Fruit fly (Drosophila melanogaster) whole organism, embryonic: ENCODE measurements around the gene CG7912.

ENCODE experiments used
- ATbp ChIP-seq: fragments of 200-800 bp; sonication (Bioruptor generic); optimal IDR thresholded peaks from 2 replicates; lab custom pipeline; 2017; ENCODE audit warnings: missing biosample characterization, mild to moderate bottlenecking, missing genetic modification characterization, missing genetic modification reagents
- BtbVII ChIP-seq: fragments of 200-800 bp; sonication (Bioruptor generic); optimal IDR thresholded peaks from 3 replicates; lab custom pipeline; 2017; ENCODE audit warnings: missing biosample characterization, mild to moderate bottlenecking, missing genetic modification characterization
- CG10209 ChIP-seq: fragments of 200-800 bp; sonication (Bioruptor generic); optimal IDR thresholded peaks from 3 replicates; lab custom pipeline; 2017; ENCODE audit warnings: missing biosample characterization, mild to moderate bottlenecking, missing genetic modification characterization, missing genetic modification reagents
- CG10366 ChIP-seq: fragments of 200-800 bp; sonication (Bioruptor generic); IDR thresholded peaks from 2 replicates; pipeline ENCODE4 v1.3.6; 2022; ENCODE audit warnings: missing biosample characterization, missing genetic modification characterization
- CG10565 ChIP-seq: fragments of 200-800 bp; sonication (Bioruptor generic); optimal IDR thresholded peaks from 3 replicates; lab custom pipeline; 2016; ENCODE audit warnings: missing biosample characterization, mild to moderate bottlenecking, missing genetic modification characterization
- CG10979 ChIP-seq: fragments of 200-800 bp; sonication (Bioruptor generic); optimal IDR thresholded peaks from 2 replicates; lab custom pipeline; 2018; ENCODE audit warnings: missing biosample characterization, mild to moderate bottlenecking, missing genetic modification characterization, moderate library complexity
- CG11456 ChIP-seq: fragments of 200-800 bp; sonication (Bioruptor generic); IDR thresholded peaks from 3 replicates; pipeline ENCODE4 v1.3.6; 2022; ENCODE audit warnings: missing biosample characterization, missing genetic modification characterization
- CG14710 ChIP-seq: fragments of 200-800 bp; sonication (Bioruptor generic); optimal IDR thresholded peaks from 3 replicates; lab custom pipeline; 2019; ENCODE audit warnings: missing biosample characterization, mild to moderate bottlenecking, missing genetic modification characterization, moderate library complexity
- CG1602 ChIP-seq: fragments of 200-800 bp; sonication (Bioruptor generic); optimal IDR thresholded peaks from 3 replicates; lab custom pipeline; 2016; ENCODE audit warnings: missing biosample characterization, missing genetic modification characterization
- CG1647 ChIP-seq: fragments of 200-800 bp; sonication (Bioruptor generic); optimal IDR thresholded peaks from 3 replicates; lab custom pipeline; 2016; ENCODE audit warnings: missing biosample characterization, missing genetic modification characterization
- CG16813 ChIP-seq: fragments of 200-800 bp; sonication (Bioruptor generic); IDR thresholded peaks from 3 replicates; pipeline ENCODE4 v1.3.6; 2022; ENCODE audit warnings: missing biosample characterization, missing genetic modification characterization; ENCODE audit not compliant: partially characterized antibody
- CG17802 ChIP-seq: fragments of 200-800 bp; sonication (Bioruptor generic); optimal IDR thresholded peaks from 2 replicates; lab custom pipeline; 2018; ENCODE audit warnings: missing biosample characterization, mild to moderate bottlenecking, missing genetic modification characterization, moderate library complexity
- CG18011 ChIP-seq: fragments of 200-800 bp; sonication (Bioruptor generic); optimal IDR thresholded peaks from 2 replicates; lab custom pipeline; 2017; ENCODE audit warnings: missing biosample characterization, missing genetic modification characterization, mild to moderate bottlenecking, moderate library complexity, missing genotype
- CG18764 ChIP-seq: fragments of 200-800 bp; sonication (Bioruptor generic); optimal IDR thresholded peaks from 3 replicates; lab custom pipeline; 2016; ENCODE audit warnings: missing biosample characterization, missing genetic modification characterization
- CG2199 ChIP-seq: fragments of 200-800 bp; sonication (Bioruptor generic); IDR thresholded peaks from 3 replicates; pipeline ENCODE4 v1.3.6; 2022; ENCODE audit warnings: missing biosample characterization, missing genetic modification characterization
- CG30431 ChIP-seq: fragments of 200-800 bp; sonication (Bioruptor generic); optimal IDR thresholded peaks from 2 replicates; lab custom pipeline; 2017; ENCODE audit warnings: missing biosample characterization, missing genetic modification characterization
- CG32767 ChIP-seq: fragments of 200-800 bp; sonication (Bioruptor generic); IDR thresholded peaks from 2 replicates; pipeline ENCODE4 v1.3.6; 2022; ENCODE audit warnings: missing biosample characterization, missing genetic modification characterization
- CG3847 ChIP-seq: fragments of 200-800 bp; sonication (Bioruptor generic); IDR thresholded peaks from 2 replicates; pipeline ENCODE4 v1.3.6; 2022; ENCODE audit warnings: missing biosample characterization, missing genetic modification characterization
- CG7745 ChIP-seq: fragments of 200-800 bp; sonication (Bioruptor generic); optimal IDR thresholded peaks from 2 replicates; lab custom pipeline; 2018; ENCODE audit warnings: missing biosample characterization, mild to moderate bottlenecking, missing genetic modification characterization, moderate library complexity
- CG8089 ChIP-seq: fragments of 200-800 bp; sonication (Bioruptor generic); optimal IDR thresholded peaks from 3 replicates; lab custom pipeline; 2016; ENCODE audit warnings: missing biosample characterization, missing genetic modification characterization
- CG8359 ChIP-seq: fragments of 200-800 bp; sonication (Bioruptor generic); optimal IDR thresholded peaks from 2 replicates; lab custom pipeline; 2017; ENCODE audit warnings: missing biosample characterization, mild to moderate bottlenecking, missing genetic modification characterization, borderline replicate concordance
- CG9876 ChIP-seq: fragments of 200-800 bp; sonication (Bioruptor generic); optimal IDR thresholded peaks from 2 replicates; lab custom pipeline; 2016; ENCODE audit warnings: missing biosample characterization, missing genetic modification characterization
- CHES-1-like ChIP-seq: fragments of 200-800 bp; sonication (Bioruptor generic); optimal IDR thresholded peaks from 2 replicates; lab custom pipeline; 2016; ENCODE audit warnings: missing biosample characterization, missing genetic modification characterization
- Dad ChIP-seq: fragments of 200-800 bp; sonication (Bioruptor generic); optimal IDR thresholded peaks from 3 replicates; lab custom pipeline; 2016; ENCODE audit warnings: missing biosample characterization, missing genetic modification characterization
- Fer2 ChIP-seq: fragments of 200-800 bp; sonication (Bioruptor generic); optimal IDR thresholded peaks from 2 replicates; lab custom pipeline; 2018; ENCODE audit warnings: missing biosample characterization, mild to moderate bottlenecking, missing genetic modification characterization, moderate library complexity
- HLHmδ ChIP-seq: fragments of 200-800 bp; sonication (Bioruptor generic); optimal IDR thresholded peaks from 2 replicates; lab custom pipeline; 2018; ENCODE audit warnings: missing biosample characterization, mild to moderate bottlenecking, missing genetic modification characterization, moderate library complexity
- Hr51 ChIP-seq, 2 experiments: fragments of 200-800 bp; sonication (Bioruptor generic); optimal IDR thresholded peaks; 2 replicates in 1 of 2; 3 replicates in 1 of 2; lab custom pipeline; 2016 to 2018; ENCODE audit warnings: missing biosample characterization in 2 of 2, missing genetic modification characterization in 2 of 2, mild to moderate bottlenecking in 1 of 2, moderate library complexity in 1 of 2
- Jarid2 ChIP-seq: fragments of 200-800 bp; sonication (Bioruptor generic); optimal IDR thresholded peaks from 3 replicates; lab custom pipeline; 2017; ENCODE audit warnings: mild to moderate bottlenecking, missing biosample characterization, missing genetic modification reagents, missing genetic modification characterization
- Lhr ChIP-seq: fragments of 200-800 bp; sonication (Bioruptor generic); optimal IDR thresholded peaks from 3 replicates; lab custom pipeline; 2017; ENCODE audit warnings: mild to moderate bottlenecking, missing biosample characterization, missing genetic modification reagents, missing genetic modification characterization
- Mes4 ChIP-seq: fragments of 200-800 bp; sonication (Bioruptor generic); optimal IDR thresholded peaks from 2 replicates; lab custom pipeline; 2016; ENCODE audit warnings: missing biosample characterization, missing genetic modification characterization
- NC2β ChIP-seq: fragments of 200-800 bp; sonication (Bioruptor generic); optimal IDR thresholded peaks from 2 replicates; lab custom pipeline; 2016; ENCODE audit warnings: missing biosample characterization, missing genetic modification characterization
- Nf-YA ChIP-seq: fragments of 200-800 bp; sonication (Bioruptor generic); IDR thresholded peaks from 2 replicates; pipeline ENCODE4 v1.3.6; 2022; ENCODE audit warnings: missing biosample characterization, missing genetic modification characterization
- Sox102F ChIP-seq: fragments of 200-800 bp; sonication (Bioruptor generic); optimal IDR thresholded peaks from 2 replicates; lab custom pipeline; 2018; ENCODE audit warnings: missing biosample characterization, mild to moderate bottlenecking, missing genetic modification characterization, moderate library complexity
- Xbp1 ChIP-seq: fragments of 200-800 bp; sonication (Bioruptor generic); optimal IDR thresholded peaks from 3 replicates; lab custom pipeline; 2016; ENCODE audit warnings: missing biosample characterization, mild to moderate bottlenecking, missing genetic modification characterization
- aop ChIP-seq: fragments of 200-800 bp; sonication (Bioruptor generic); IDR thresholded peaks from 2 replicates; pipeline ENCODE4 v1.3.6; 2022; ENCODE audit warnings: missing biosample characterization, missing genetic modification characterization
- bab2 ChIP-seq: fragments of 200-800 bp; sonication (Bioruptor generic); optimal IDR thresholded peaks from 2 replicates; lab custom pipeline; 2016; ENCODE audit warnings: missing biosample characterization, missing genetic modification characterization
- cwo ChIP-seq: fragments of 200-800 bp; sonication (Bioruptor generic); optimal IDR thresholded peaks from 3 replicates; lab custom pipeline; 2017; ENCODE audit warnings: missing biosample characterization, missing genetic modification characterization, mild to moderate bottlenecking, moderate library complexity, missing genetic modification reagents
- ems ChIP-seq: fragments of 200-800 bp; sonication (Bioruptor generic); optimal IDR thresholded peaks from 3 replicates; lab custom pipeline; 2016; ENCODE audit warnings: missing biosample characterization, missing genetic modification characterization
- fd102C ChIP-seq: fragments of 200-800 bp; sonication (Bioruptor generic); optimal IDR thresholded peaks from 2 replicates; lab custom pipeline; 2018; ENCODE audit warnings: missing biosample characterization, mild to moderate bottlenecking, missing genetic modification characterization, moderate library complexity
- fru ChIP-seq: fragments of >200 bp; optimal IDR thresholded peaks from 2 replicates; lab custom pipeline; 2017
- ftz-f1 ChIP-seq: fragments of 200-800 bp; sonication (Bioruptor generic); optimal IDR thresholded peaks from 2 replicates; lab custom pipeline; 2016; ENCODE audit warnings: missing biosample characterization, missing genetic modification characterization
- gem ChIP-seq: fragments of 200-800 bp; sonication (Bioruptor generic); optimal IDR thresholded peaks from 2 replicates; lab custom pipeline; 2019; ENCODE audit warnings: missing biosample characterization, mild to moderate bottlenecking, missing genetic modification characterization, moderate library complexity
- inv ChIP-seq: fragments of 200-800 bp; sonication (Bioruptor generic); IDR thresholded peaks from 2 replicates; pipeline ENCODE4 v1.3.6; 2022; ENCODE audit warnings: missing biosample characterization, missing genetic modification characterization; ENCODE audit not compliant: partially characterized antibody
- jigr1 ChIP-seq: fragments of 200-800 bp; sonication (Bioruptor generic); IDR thresholded peaks from 3 replicates; pipeline ENCODE4 v1.3.6; 2022; ENCODE audit warnings: missing biosample characterization, missing genetic modification characterization
- onecut ChIP-seq: fragments of 200-800 bp; sonication (Bioruptor generic); IDR thresholded peaks from 2 replicates; pipeline ENCODE4 v1.3.6; 2022; ENCODE audit warnings: missing biosample characterization, missing genetic modification characterization
- pan ChIP-seq, 4 experiments: fragments of >200 bp in 3 of 4; fragments of 200-800 bp in 1 of 4; sonication (Bioruptor generic) in 1 of 4; optimal IDR thresholded peaks in 3 of 4; IDR thresholded peaks in 1 of 4; 2 replicates each; pipeline versions ENCODE4 v1.3.6 to Lab custom; 2017 to 2022; ENCODE audit warnings: missing biosample characterization in 2 of 4, missing genetic modification characterization in 2 of 4, mixed read lengths in 1 of 4
- ssp ChIP-seq: fragments of 200-800 bp; sonication (Bioruptor generic); IDR thresholded peaks from 2 replicates; pipeline ENCODE4 v1.3.6; 2022; ENCODE audit warnings: missing biosample characterization, missing genetic modification characterization
- usp ChIP-seq: fragments of >200 bp; optimal IDR thresholded peaks from 2 replicates; lab custom pipeline; 2017; ENCODE audit warnings: missing biosample characterization, missing genetic modification characterization
- wek ChIP-seq: fragments of 200-800 bp; sonication (Bioruptor generic); optimal IDR thresholded peaks from 3 replicates; lab custom pipeline; 2018; ENCODE audit warnings: missing biosample characterization, mild to moderate bottlenecking, missing genetic modification characterization, moderate library complexity
- z ChIP-seq: fragments of 200-800 bp; sonication (Bioruptor generic); IDR thresholded peaks from 3 replicates; pipeline ENCODE4 v1.3.6; 2022; ENCODE audit warnings: missing biosample characterization, missing genetic modification characterization

The CG7912 gene

DNA sequence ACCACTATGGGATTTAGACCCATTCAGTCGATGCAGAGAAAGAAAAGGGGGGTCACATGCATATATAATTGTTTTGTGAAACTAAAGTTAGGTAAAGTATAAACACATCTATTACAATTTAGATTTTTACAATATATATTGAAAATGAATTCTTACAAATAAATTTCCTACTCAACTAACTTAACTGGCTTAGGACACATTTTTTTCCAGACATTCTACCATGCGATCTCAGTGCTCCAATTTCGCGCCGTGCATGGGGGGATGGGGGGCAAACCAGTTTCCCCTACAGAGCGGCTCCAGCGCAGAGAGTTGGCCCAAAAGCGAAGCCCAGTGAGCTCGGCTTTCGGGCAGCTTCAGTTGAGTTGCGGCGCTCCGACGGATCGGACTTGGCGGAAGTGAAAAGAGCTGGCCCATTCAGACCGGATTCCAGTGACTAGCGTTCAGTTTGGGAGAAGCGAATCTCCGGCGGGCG, 25.9 kb downstream of the CG7912 start, which contains the start of gene CG7896 (continued):
- TF ChIP-seq ATbp (peak; percentile 47), Jarid2 (peak; percentile 53), usp (no peak), CHES-1-like (GFP tag; lab: Kevin White, UChicago) (no peak), CG14710 (tag; lab: Kevin White, UChicago) (peak; percentile 59), fd102C (GFP tag; lab: Kevin White, UChicago) (no peak), Xbp1 (GFP tag; lab: Kevin White, UChicago) (peak; percentile 64), jigr1 (GFP tag; lab: Robert Waterston, UW) (peak; percentile 65; the same call in 1 of the 3 replicates), CG18011 (GFP tag; lab: Kevin White, UChicago) (no peak), CG11456 (GFP tag; lab: Robert Waterston, UW) (peak; percentile 76; the same call in 1 of the 3 replicates), CG17802 (tag; lab: Kevin White, UChicago) (no peak), ftz-f1 (GFP tag; lab: Kevin White, UChicago) (no peak), CG2199 (GFP tag; lab: Robert Waterston, UW) (no peak), Hr51 (GFP tag; optimal IDR thresholded peaks at IDR 0.05; lab: Kevin White, UChicago) (peak in 1 of 2 experiments; percentile 73), z (no peak), onecut (GFP tag; lab: Robert Waterston, UW) (peak; percentile 59), inv (GFP tag; lab: Robert Waterston, UW) (no peak), CG8359 (GFP tag; lab: Kevin White, UChicago) (no peak), ems (GFP tag; lab: Kevin White, UChicago) (peak; percentile 56), Nf-YA (GFP tag; lab: Robert Waterston, UW) (0 out of 2 replicates have a peak, but pooled peaks have one; percentile 52), CG7745 (tag; lab: Kevin White, UChicago) (no peak), CG32767 (GFP tag; lab: Robert Waterston, UW) (peak; percentile 38; the same call in 1 of the 2 replicates), Dad (GFP tag; lab: Kevin White, UChicago) (no peak), bab2 (GFP tag; lab: Kevin White, UChicago) (peak; percentile 20), CG3847 (GFP tag; lab: Robert Waterston, UW) (peak; percentile 75), gem (tag; lab: Kevin White, UChicago) (peak; percentile 79), NC2β (GFP tag; lab: Kevin White, UChicago) (no peak), CG9876 (GFP tag; lab: Kevin White, UChicago) (no peak), CG8089 (GFP tag; lab: Kevin White, UChicago) (no peak), CG16813 (no peak), wek (no peak), CG10565 (GFP tag; lab: Kevin White, UChicago) (no peak), CG10366 (GFP tag; lab: Robert Waterston, UW) (peak; percentile 73), CG18764 (GFP tag; lab: Kevin White, UChicago) (no peak), aop (GFP tag; lab: Robert Waterston, UW) (no peak), pan (optimal IDR thresholded peaks at IDR 0.05; lab: Kevin White, UChicago) (no peak), pan (GFP tag; optimal IDR thresholded peaks at IDR 0.05 in 1 of 2, IDR thresholded peaks at IDR 0.05 in 1 of 2) (peak in 1 of 2 experiments; percentile 80), CG1602 (GFP tag; lab: Kevin White, UChicago) (peak; percentile 63), HLHmδ (GFP tag; lab: Kevin White, UChicago) (no peak), cwo (GFP tag; lab: Kevin White, UChicago) (peak; percentile 60), Mes4 (no peak), CG30431 (GFP tag; lab: Kevin White, UChicago) (peak; percentile 20), Fer2 (tag; lab: Kevin White, UChicago) (peak; percentile 22), CG1647 (GFP tag; lab: Kevin White, UChicago) (no peak), CG10979 (tag; lab: Kevin White, UChicago) (peak; percentile 71), Lhr (no peak), Sox102F (GFP tag; lab: Kevin White, UChicago) (peak; percentile 63), ssp (GFP tag; lab: Robert Waterston, UW) (peak; percentile 76), CG10209 (GFP tag; lab: Kevin White, UChicago) (peak; percentile 64), fru (lab: Kevin White, UChicago) (no peak), BtbVII (GFP tag; lab: Kevin White, UChicago) (peak; percentile 48)
